Fruit fly (Drosophila melanogaster) whole organism, embryonic: Measurements from ENCODE around the gene Kyat.

ENCODE experiments used
- ATbp ChIP-seq: fragments of 200-800 bp; sonication (Bioruptor generic); optimal IDR thresholded peaks from 2 replicates; lab custom pipeline; 2017; ENCODE audit warnings: missing biosample characterization, mild to moderate bottlenecking, missing genetic modification characterization, missing genetic modification reagents
- Atf6 ChIP-seq: fragments of 200-800 bp; sonication (Bioruptor generic); IDR thresholded peaks from 2 replicates; pipeline ENCODE4 v1.3.6; 2022; ENCODE audit warnings: missing biosample characterization, missing genetic modification characterization
- Awh ChIP-seq: fragments of 200-800 bp; sonication (Bioruptor generic); IDR thresholded peaks from 2 replicates; pipeline ENCODE4, ENCODE4 v1.3.6; 2022; ENCODE audit warnings: missing biosample characterization, missing genetic modification characterization
- Bgb ChIP-seq: fragments of 200-800 bp; sonication (Bioruptor generic); IDR thresholded peaks from 2 replicates; pipeline ENCODE4 v1.3.6; 2022; ENCODE audit warnings: missing biosample characterization, missing genetic modification characterization; ENCODE audit not compliant: partially characterized antibody
- CG10462 ChIP-seq: fragments of 200-800 bp; sonication (Bioruptor generic); optimal IDR thresholded peaks from 2 replicates; lab custom pipeline; 2016; ENCODE audit warnings: missing biosample characterization, missing genetic modification characterization
- CG10565 ChIP-seq: fragments of 200-800 bp; sonication (Bioruptor generic); optimal IDR thresholded peaks from 3 replicates; lab custom pipeline; 2016; ENCODE audit warnings: missing biosample characterization, mild to moderate bottlenecking, missing genetic modification characterization
- CG11723 ChIP-seq: fragments of 200-800 bp; sonication (Bioruptor generic); optimal IDR thresholded peaks from 2 replicates; lab custom pipeline; 2017; ENCODE audit warnings: missing biosample characterization, mild to moderate bottlenecking, missing genetic modification characterization
- CG12155 ChIP-seq: fragments of 200-800 bp; sonication (Bioruptor generic); optimal IDR thresholded peaks from 3 replicates; lab custom pipeline; 2016; ENCODE audit warnings: missing biosample characterization, missing genetic modification characterization
- CG12299 ChIP-seq: fragments of 200-800 bp; sonication (Bioruptor generic); optimal IDR thresholded peaks from 2 replicates; lab custom pipeline; 2018; ENCODE audit warnings: missing biosample characterization, mild to moderate bottlenecking, missing genetic modification characterization
- CG13296 ChIP-seq: fragments of 200-800 bp; sonication (Bioruptor generic); optimal IDR thresholded peaks from 3 replicates; lab custom pipeline; 2018; ENCODE audit warnings: missing biosample characterization, mild to moderate bottlenecking, missing genetic modification characterization
- CG13624 ChIP-seq: fragments of 200-800 bp; sonication (Bioruptor generic); optimal IDR thresholded peaks from 2 replicates; lab custom pipeline; 2016; ENCODE audit warnings: missing biosample characterization, missing genetic modification characterization
- CG15073 ChIP-seq: fragments of 200-800 bp; sonication (Bioruptor generic); optimal IDR thresholded peaks from 2 replicates; lab custom pipeline; 2016; ENCODE audit warnings: missing biosample characterization, missing genetic modification characterization
- CG16779 ChIP-seq: fragments of 200-800 bp; sonication (Bioruptor generic); IDR thresholded peaks from 2 replicates; pipeline ENCODE4 v1.3.6; 2022; ENCODE audit warnings: missing biosample characterization, missing genetic modification characterization
- CG17385 ChIP-seq: fragments of 200-800 bp; sonication (Bioruptor generic); optimal IDR thresholded peaks from 3 replicates; lab custom pipeline; 2018; ENCODE audit warnings: missing biosample characterization, mild to moderate bottlenecking, missing genetic modification characterization
- CG31441 ChIP-seq: fragments of 200-800 bp; sonication (Bioruptor generic); IDR thresholded peaks from 2 replicates; pipeline ENCODE4 v1.3.6; 2022; ENCODE audit warnings: missing biosample characterization, missing genetic modification characterization
- CG33213 ChIP-seq: fragments of 200-800 bp; sonication (Bioruptor generic); optimal IDR thresholded peaks from 3 replicates; lab custom pipeline; 2016; ENCODE audit warnings: missing biosample characterization, missing genetic modification characterization
- CG4328 ChIP-seq: fragments of 200-800 bp; sonication (Bioruptor generic); optimal IDR thresholded peaks from 3 replicates; lab custom pipeline; 2017; ENCODE audit warnings: missing biosample characterization, missing genetic modification reagents, missing genetic modification characterization
- CG43689 ChIP-seq: fragments of 200-800 bp; sonication (Bioruptor generic); IDR thresholded peaks from 2 replicates; pipeline ENCODE4 v1.3.6; 2022; ENCODE audit warnings: missing biosample characterization, missing genetic modification characterization
- CG4617 ChIP-seq: fragments of 200-800 bp; sonication (Bioruptor generic); optimal IDR thresholded peaks from 3 replicates; lab custom pipeline; 2016; ENCODE audit warnings: missing biosample characterization, missing genetic modification characterization, borderline replicate concordance
- CG6175 ChIP-seq: fragments of 200-800 bp; sonication (Bioruptor generic); IDR thresholded peaks from 3 replicates; pipeline ENCODE4 v1.3.6; 2022; ENCODE audit warnings: missing biosample characterization, missing genetic modification characterization
- CG7928 ChIP-seq: fragments of 200-800 bp; sonication (Bioruptor generic); optimal IDR thresholded peaks from 2 replicates; lab custom pipeline; 2017; ENCODE audit warnings: missing biosample characterization, mild to moderate bottlenecking, missing genetic modification characterization
- CG8478 ChIP-seq: fragments of >200 bp; optimal IDR thresholded peaks from 2 replicates; lab custom pipeline; 2018
- CG8944 ChIP-seq: fragments of 200-800 bp; sonication (Bioruptor generic); optimal IDR thresholded peaks from 3 replicates; lab custom pipeline; 2016; ENCODE audit warnings: missing biosample characterization, missing genetic modification characterization
- Camta ChIP-seq: fragments of 200-800 bp; sonication (Bioruptor generic); optimal IDR thresholded peaks from 2 replicates; lab custom pipeline; 2016; ENCODE audit warnings: missing biosample characterization, missing genetic modification characterization
- D ChIP-seq, 2 experiments: fragments of 200-800 bp in 1 of 2; fragments of >200 bp in 1 of 2; sonication (Bioruptor generic) in 1 of 2; optimal IDR thresholded peaks; 2 replicates in 1 of 2; 3 replicates in 1 of 2; lab custom pipeline; 2017; ENCODE audit warnings: mild to moderate bottlenecking in 1 of 2, missing biosample characterization in 1 of 2, missing genetic modification characterization in 1 of 2, missing genetic modification reagents in 1 of 2
- Hr51 ChIP-seq, 2 experiments: fragments of 200-800 bp; sonication (Bioruptor generic); optimal IDR thresholded peaks; 2 replicates in 1 of 2; 3 replicates in 1 of 2; lab custom pipeline; 2016 to 2018; ENCODE audit warnings: missing biosample characterization in 2 of 2, missing genetic modification characterization in 2 of 2, mild to moderate bottlenecking in 1 of 2, moderate library complexity in 1 of 2
- Mes4 ChIP-seq: fragments of 200-800 bp; sonication (Bioruptor generic); optimal IDR thresholded peaks from 2 replicates; lab custom pipeline; 2016; ENCODE audit warnings: missing biosample characterization, missing genetic modification characterization
- NfI ChIP-seq: fragments of 200-800 bp; sonication (Bioruptor generic); optimal IDR thresholded peaks from 3 replicates; lab custom pipeline; 2018; ENCODE audit warnings: missing biosample characterization, mild to moderate bottlenecking, missing genetic modification characterization, moderate library complexity
- Ssrp ChIP-seq: fragments of 200-800 bp; sonication (Bioruptor generic); optimal IDR thresholded peaks from 2 replicates; lab custom pipeline; 2018; ENCODE audit warnings: missing biosample characterization, mild to moderate bottlenecking, missing genetic modification characterization, moderate library complexity
- al ChIP-seq: fragments of 200-800 bp; sonication (Bioruptor generic); IDR thresholded peaks from 2 replicates; pipeline ENCODE4 v1.3.6; 2022; ENCODE audit warnings: missing biosample characterization, missing genetic modification characterization
- ara ChIP-seq: fragments of 200-800 bp; sonication (Bioruptor generic); IDR thresholded peaks from 2 replicates; pipeline ENCODE4 v1.3.6; 2022; ENCODE audit warnings: missing biosample characterization, missing genetic modification characterization
- ato ChIP-seq: fragments of 200-800 bp; sonication (Bioruptor generic); IDR thresholded peaks from 2 replicates; pipeline ENCODE4 v1.3.6; 2022; ENCODE audit warnings: missing biosample characterization, missing genetic modification characterization; ENCODE audit not compliant: partially characterized antibody
- az2 ChIP-seq: fragments of 200-800 bp; sonication (Bioruptor generic); optimal IDR thresholded peaks from 3 replicates; lab custom pipeline; 2016; ENCODE audit warnings: missing biosample characterization, missing genetic modification characterization
- bbx ChIP-seq: fragments of 200-800 bp; sonication (Bioruptor generic); IDR thresholded peaks from 2 replicates; pipeline ENCODE4 v1.3.6; 2022; ENCODE audit warnings: missing biosample characterization, missing genetic modification characterization; ENCODE audit not compliant: partially characterized antibody
- bcd ChIP-seq: fragments of 200-800 bp; sonication (Bioruptor generic); optimal IDR thresholded peaks from 2 replicates; lab custom pipeline; 2017; ENCODE audit warnings: missing biosample characterization, mild to moderate bottlenecking, missing genetic modification characterization
- bowl ChIP-seq: fragments of 200-800 bp; sonication (Bioruptor generic); IDR thresholded peaks from 2 replicates; pipeline ENCODE4 v1.3.6; 2022; ENCODE audit warnings: missing biosample characterization, missing genetic modification characterization
- caup ChIP-seq: fragments of 200-800 bp; sonication (Bioruptor generic); optimal IDR thresholded peaks from 3 replicates; lab custom pipeline; 2017; ENCODE audit warnings: missing biosample characterization, mild to moderate bottlenecking, missing genetic modification characterization, moderate library complexity; ENCODE audit not compliant: severe bottlenecking
- da ChIP-seq: fragments of 200-800 bp; sonication (Bioruptor generic); optimal IDR thresholded peaks from 2 replicates; lab custom pipeline; 2016; ENCODE audit warnings: missing biosample characterization, missing genetic modification characterization
- en ChIP-seq: fragments of 200-800 bp; sonication (Bioruptor generic); optimal IDR thresholded peaks from 2 replicates; lab custom pipeline; 2016; ENCODE audit warnings: missing biosample characterization, missing genetic modification characterization
- fru ChIP-seq: fragments of >200 bp; optimal IDR thresholded peaks from 2 replicates; lab custom pipeline; 2017
- insv ChIP-seq, 2 experiments: fragments of 200-800 bp; sonication (Bioruptor generic); optimal IDR thresholded peaks; 3 replicates each; lab custom pipeline; 2016 to 2018; ENCODE audit warnings: missing biosample characterization in 2 of 2, missing genetic modification characterization in 2 of 2
- jumu ChIP-seq: fragments of 200-800 bp; sonication (Bioruptor generic); optimal IDR thresholded peaks from 3 replicates; lab custom pipeline; 2016; ENCODE audit warnings: missing biosample characterization, missing genetic modification characterization
- nerfin-1 ChIP-seq: fragments of 200-800 bp; sonication (Bioruptor generic); optimal IDR thresholded peaks from 3 replicates; lab custom pipeline; 2019; ENCODE audit warnings: missing biosample characterization, mild to moderate bottlenecking, missing genetic modification characterization, moderate library complexity
- pum ChIP-seq: fragments of 200-800 bp; sonication (Bioruptor generic); optimal IDR thresholded peaks from 2 replicates; lab custom pipeline; 2016; ENCODE audit warnings: missing biosample characterization, missing genetic modification characterization
- rib ChIP-seq: fragments of 200-800 bp; sonication (Bioruptor generic); IDR thresholded peaks from 2 replicates; pipeline ENCODE4 v1.3.6; 2022; ENCODE audit warnings: missing biosample characterization, missing genetic modification characterization
- sens ChIP-seq: fragments of 200-800 bp; sonication (Bioruptor generic); peaks from one replicate; lab custom pipeline; 2016; ENCODE audit warnings: missing biosample characterization, missing genetic modification characterization
- tap ChIP-seq: fragments of 200-800 bp; optimal IDR thresholded peaks from 3 replicates; lab custom pipeline; 2019; ENCODE audit warnings: missing biosample characterization, mild to moderate bottlenecking, missing genetic modification characterization, moderate library complexity
- unpg ChIP-seq: fragments of 200-800 bp; sonication (Bioruptor generic); optimal IDR thresholded peaks from 3 replicates; lab custom pipeline; 2018; ENCODE audit warnings: missing biosample characterization, mild to moderate bottlenecking, missing genetic modification characterization, moderate library complexity
- wor ChIP-seq: fragments of 200-800 bp; sonication (Bioruptor generic); IDR thresholded peaks from 2 replicates; pipeline ENCODE4 v1.3.6; 2022; ENCODE audit warnings: missing biosample characterization, missing genetic modification characterization
- zen ChIP-seq: fragments of 200-800 bp; sonication (Bioruptor generic); optimal IDR thresholded peaks from 3 replicates; lab custom pipeline; 2018; ENCODE audit warnings: missing biosample characterization, mild to moderate bottlenecking, missing genetic modification characterization, moderate library complexity
- zfh2 ChIP-seq: fragments of 200-800 bp; sonication (Bioruptor generic); optimal IDR thresholded peaks from 2 replicates; lab custom pipeline; 2016; ENCODE audit warnings: missing biosample characterization, missing genetic modification characterization

Gene Kyat

dm6 chr3R:11773999-11774397 is 48.3 kb downstream of the Kyat start (continued):
- TF ChIP-seq NfI (GFP tag; lab: Kevin White, UChicago) (peak; percentile 41), bbx (GFP tag; lab: Robert Waterston, UW) (no peak), CG6175 (no peak), insv (GFP tag; optimal IDR thresholded peaks at IDR 0.05; lab: Kevin White, UChicago) (peak in 1 of 2 experiments; percentile 26), wor (0 out of 2 replicates have a peak, but pooled peaks have one; percentile 23), CG8944 (GFP tag; lab: Kevin White, UChicago) (peak; percentile 1), CG15073 (GFP tag; lab: Kevin White, UChicago) (no peak), CG4617 (peak; percentile 21), CG33213 (GFP tag; lab: Kevin White, UChicago) (no peak), CG13296 (GFP tag; lab: Kevin White, UChicago) (peak; percentile 78), Atf6 (GFP tag; lab: Robert Waterston, UW) (peak; percentile 73), pum (GFP tag; lab: Kevin White, UChicago) (peak; percentile 27), CG11723 (GFP tag; lab: Kevin White, UChicago) (peak; percentile 27), bowl (GFP tag; lab: Robert Waterston, UW) (no peak), Bgb (no peak), CG4328 (GFP tag; lab: Kevin White, UChicago) (peak; percentile 64), CG31441 (GFP tag; lab: Robert Waterston, UW) (peak; percentile 82), Camta (GFP tag; lab: Kevin White, UChicago) (peak; percentile 13), nerfin-1 (tag; lab: Kevin White, UChicago) (no peak), tap (tag; lab: Kevin White, UChicago) (peak; percentile 59), Hr51 (GFP tag; optimal IDR thresholded peaks at IDR 0.05; lab: Kevin White, UChicago) (peak in 1 of 2 experiments; percentile 82), ATbp (GFP tag; lab: Kevin White, UChicago) (peak; percentile 41), CG10565 (GFP tag; lab: Kevin White, UChicago) (no peak), fru (no peak), unpg (GFP tag; lab: Kevin White, UChicago) (peak; percentile 82), CG12155 (GFP tag; lab: Kevin White, UChicago) (peak; percentile 22), al (GFP tag; lab: Robert Waterston, UW) (no peak; the same call in 1 of the 2 replicates), jumu (no peak), bcd (GFP tag; lab: Kevin White, UChicago) (peak; percentile 63), Ssrp (peak; percentile 85), ara (GFP tag; lab: Robert Waterston, UW) (no peak), ato (GFP tag; lab: Robert Waterston, UW) (no peak), CG13624 (no peak), Awh (GFP tag; lab: Robert Waterston, UW) (0 out of 2 replicates have a peak, but pooled peaks have one; percentile 34), rib (GFP tag; lab: Robert Waterston, UW) (no peak), CG43689 (GFP tag; lab: Robert Waterston, UW) (no peak), zen (peak; percentile 47), caup (GFP tag; lab: Kevin White, UChicago) (peak; percentile 63), CG8478 (lab: Kevin White, UChicago) (no peak), CG17385 (GFP tag; lab: Kevin White, UChicago) (peak; percentile 71), CG16779 (no peak), da (no peak), Mes4 (GFP tag; lab: Kevin White, UChicago) (no peak), CG7928 (no peak), az2 (GFP tag; lab: Kevin White, UChicago) (peak; percentile 62), CG12299 (tag; lab: Kevin White, UChicago) (peak; percentile 75), CG10462 (GFP tag; lab: Kevin White, UChicago) (peak; percentile 4), sens (GFP tag; lab: Kevin White, UChicago) (peak; percentile 89), zfh2 (GFP tag; lab: Kevin White, UChicago) (no peak), en (GFP tag; lab: Kevin White, UChicago) (no peak), D (optimal IDR thresholded peaks at IDR 0.05; lab: Kevin White, UChicago) (no peak), D (GFP tag; optimal IDR thresholded peaks at IDR 0.05; lab: Kevin White, UChicago) (peak; percentile 74)
